Fruit fly (Drosophila melanogaster): Measurements from ENCODE around the gene CG15369.
A peak's percentile ranks its signal among the peaks of the same experiment; 100 is the strongest.

The CG15369 gene

dm6 chrX:9251212-9251877 lies 34.7 kb downstream of the CG15369 start (continued):
- TF ChIP-seq vvl (GFP tag; IDR thresholded peaks at IDR 0.05) (0 out of 2 replicates have a peak, but pooled peaks have one; percentile 19), tna (GFP tag; IDR thresholded peaks at IDR 0.05; ENCODE audit: partially characterized antibody) (no peak), CG13287 (GFP tag; IDR thresholded peaks at IDR 0.05; ENCODE audit: partially characterized antibody) (no peak), Doc2 (GFP tag; IDR thresholded peaks at IDR 0.05) (no peak), CG10321 (GFP tag; IDR thresholded peaks at IDR 0.05) (no peak), CG17912 (GFP tag; optimal IDR thresholded peaks at IDR 0.05) (no peak), Bteb2 (GFP tag; optimal IDR thresholded peaks at IDR 0.05) (no peak), Stat92E (GFP tag; optimal IDR thresholded peaks at IDR 0.05) (no peak), CG12155 (GFP tag; optimal IDR thresholded peaks at IDR 0.05) (no peak), dpn (GFP tag; optimal IDR thresholded peaks at IDR 0.05) (peak in 1 of 2 experiments; percentile 24), CG11093 (GFP tag; IDR thresholded peaks at IDR 0.05) (no peak), ato (GFP tag; IDR thresholded peaks at IDR 0.05; ENCODE audit: partially characterized antibody) (no peak), CG32767 (GFP tag; IDR thresholded peaks at IDR 0.05) (0 out of 2 replicates have a peak, but pooled peaks have one; percentile 28), fu2 (GFP tag; optimal IDR thresholded peaks at IDR 0.05) (no peak), lola (GFP tag; optimal IDR thresholded peaks at IDR 0.05) (peak in 1 of 3 experiments; percentile 5), dan (GFP tag; IDR thresholded peaks at IDR 0.05) (no peak), sr (GFP tag; IDR thresholded peaks at IDR 0.05) (no peak), z (GFP tag; IDR thresholded peaks at IDR 0.05) (no peak), CoRest (tag; optimal IDR thresholded peaks at IDR 0.05) (peak; percentile 9), da (GFP tag; optimal IDR thresholded peaks at IDR 0.05) (no peak), Atf-2 (GFP tag; optimal IDR thresholded peaks at IDR 0.05) (no peak), vnd (GFP tag; IDR thresholded peaks at IDR 0.05; ENCODE audit: partially characterized antibody) (no peak), seq (GFP tag; IDR thresholded peaks at IDR 0.05) (no peak), Med (GFP tag) (peak; percentile 85), otp (GFP tag; IDR thresholded peaks at IDR 0.05) (no peak), lbe (GFP tag; optimal IDR thresholded peaks at IDR 0.05) (peak; percentile 13), NK7.1 (GFP tag; optimal IDR thresholded peaks at IDR 0.05) (no peak), CG6683 (GFP tag; optimal IDR thresholded peaks at IDR 0.05) (no peak), D19A (tag; optimal IDR thresholded peaks at IDR 0.05) (no peak), esg (GFP tag; conservative IDR thresholded peaks at IDR 0.05) (0 out of 2 replicates have a peak, but pooled peaks have one; percentile 12), hbn (GFP tag; IDR thresholded peaks at IDR 0.05; ENCODE audit: partially characterized antibody) (no peak), tx (GFP tag; optimal IDR thresholded peaks at IDR 0.05) (no peak), CG15479 (GFP tag; optimal IDR thresholded peaks at IDR 0.05) (no peak), slbo (GFP tag; IDR thresholded peaks at IDR 0.05) (peak; percentile 51), zf30C (GFP tag; optimal IDR thresholded peaks at IDR 0.05) (no peak), exex (tag; optimal IDR thresholded peaks at IDR 0.05) (no peak), CG18599 (GFP tag; optimal IDR thresholded peaks at IDR 0.05) (peak; percentile 18), CG11456 (GFP tag; IDR thresholded peaks at IDR 0.05) (no peak), inv (GFP tag; IDR thresholded peaks at IDR 0.05; ENCODE audit: partially characterized antibody) (no peak), NC2α (GFP tag; optimal IDR thresholded peaks at IDR 0.05) (no peak), CG6791 (GFP tag; IDR thresholded peaks at IDR 0.05; ENCODE audit: partially characterized antibody) (no peak), mam (GFP tag; optimal IDR thresholded peaks at IDR 0.05) (no peak), CHES-1-like (GFP tag; optimal IDR thresholded peaks at IDR 0.05) (no peak), Drgx (GFP tag; IDR thresholded peaks at IDR 0.05) (peak; percentile 51), MTF-1 (GFP tag; optimal IDR thresholded peaks at IDR 0.05; ENCODE audit: borderline replicate concordance) (no peak), Optix (GFP tag; IDR thresholded peaks at IDR 0.05) (peak; percentile 37; the same call in 1 of the 3 replicates), trh (GFP tag; optimal IDR thresholded peaks at IDR 0.05) (no peak), CG10979 (tag; optimal IDR thresholded peaks at IDR 0.05) (peak; percentile 34), ci (GFP tag; IDR thresholded peaks at IDR 0.05) (peak; percentile 66; the same call in 2 of the 3 replicates)

Data from whole organism, embryonic.